Worm (Caenorhabditis elegans) whole organism, L2 larva: ENCODE measurements around the gene czw-1.

Experiments used
- C34F6.9 ChIP-seq: fragments of 150-350 bp; optimal IDR thresholded peaks from 2 replicates; lab custom pipeline; 2014; ENCODE audit warnings: missing biosample characterization, missing genetic modification characterization
- R02D3.7 ChIP-seq: fragments of 150-350 bp; optimal IDR thresholded peaks from 2 replicates; lab custom pipeline; 2014; ENCODE audit warnings: missing biosample characterization, missing genetic modification characterization
- Y55F3AM.14 ChIP-seq: fragments of 200-800 bp; sonication (Bioruptor generic); optimal IDR thresholded peaks from 2 replicates; lab custom pipeline; 2018; ENCODE audit warnings: mild to moderate bottlenecking, missing genetic modification characterization, missing compliant biosample characterization
- ZK546.5 ChIP-seq: sonication (generic microtip); optimal IDR thresholded peaks from 2 replicates; lab custom pipeline; 2017; ENCODE audit warnings: missing biosample characterization, missing genetic modification characterization
- alr-1 ChIP-seq: fragments of 150-350 bp; optimal IDR thresholded peaks from 2 replicates; lab custom pipeline; 2014; ENCODE audit warnings: missing biosample characterization, missing genetic modification characterization
- aly-2 ChIP-seq: fragments of 150-350 bp; optimal IDR thresholded peaks from 2 replicates; lab custom pipeline; 2014; ENCODE audit warnings: missing biosample characterization, missing genetic modification characterization
- ama-1 ChIP-seq: fragments of 150-350 bp; optimal IDR thresholded peaks from 2 replicates; lab custom pipeline; 2018; ENCODE audit warnings: inconsistent platforms
- ceh-82 ChIP-seq: fragments of 150-350 bp; optimal IDR thresholded peaks from 2 replicates; lab custom pipeline; 2014; ENCODE audit warnings: missing biosample characterization, missing genetic modification characterization
- crh-2 ChIP-seq: sonication (generic microtip); optimal IDR thresholded peaks from 2 replicates; lab custom pipeline; 2017; ENCODE audit warnings: missing biosample characterization, missing genetic modification characterization
- dmd-4 ChIP-seq: sonication (generic microtip); optimal IDR thresholded peaks from 2 replicates; lab custom pipeline; 2017; ENCODE audit warnings: missing biosample characterization, missing genetic modification characterization
- egl-27 ChIP-seq: sonication (generic microtip); optimal IDR thresholded peaks from 3 replicates; lab custom pipeline; 2017; ENCODE audit warnings: missing biosample characterization, missing genetic modification reagents, missing genetic modification characterization
- elt-1 ChIP-seq: fragments of 150-350 bp; optimal IDR thresholded peaks from 2 replicates; lab custom pipeline; 2014; ENCODE audit warnings: missing biosample characterization, missing genetic modification characterization
- elt-3 ChIP-seq: sonication (generic microtip); optimal IDR thresholded peaks from 2 replicates; lab custom pipeline; 2017; ENCODE audit warnings: missing biosample characterization, missing genetic modification characterization
- lin-11 ChIP-seq: fragments of 150-350 bp; sonication (generic microtip); optimal IDR thresholded peaks from 2 replicates; lab custom pipeline; 2014; ENCODE audit warnings: missing biosample characterization, missing genetic modification characterization, inconsistent platforms, mixed read lengths
- lin-39 ChIP-seq: fragments of 150-350 bp; optimal IDR thresholded peaks from 2 replicates; lab custom pipeline; 2014; ENCODE audit warnings: missing biosample characterization, missing genetic modification reagents, missing genetic modification characterization
- mab-5 ChIP-seq: fragments of 150-350 bp; optimal IDR thresholded peaks from 2 replicates; lab custom pipeline; 2014; ENCODE audit warnings: missing biosample characterization, missing genetic modification characterization
- mbf-1 ChIP-seq: sonication (generic microtip); optimal IDR thresholded peaks from 2 replicates; lab custom pipeline; 2017; ENCODE audit warnings: missing biosample characterization, missing genetic modification characterization
- mdl-1 ChIP-seq, 2 experiments: fragments of 150-350 bp in 1 of 2; sonication (generic microtip) in 1 of 2; optimal IDR thresholded peaks; 2 replicates each; lab custom pipeline; 2017; ENCODE audit warnings: missing biosample characterization in 2 of 2, missing genetic modification characterization in 2 of 2
- nhr-10 ChIP-seq: sonication (generic microtip); optimal IDR thresholded peaks from 2 replicates; lab custom pipeline; 2017; ENCODE audit warnings: missing biosample characterization, missing genetic modification characterization
- nhr-12 ChIP-seq: fragments of 150-350 bp; optimal IDR thresholded peaks from 2 replicates; lab custom pipeline; 2014; ENCODE audit warnings: missing biosample characterization, missing genetic modification characterization
- nhr-129 ChIP-seq: fragments of 150-350 bp; optimal IDR thresholded peaks from 2 replicates; lab custom pipeline; 2014; ENCODE audit warnings: missing biosample characterization, missing genetic modification characterization
- nhr-23 ChIP-seq: fragments of 150-350 bp; optimal IDR thresholded peaks from 2 replicates; lab custom pipeline; 2014; ENCODE audit warnings: missing biosample characterization, missing genetic modification reagents, missing genetic modification characterization
- nhr-237 ChIP-seq: fragments of 150-350 bp; optimal IDR thresholded peaks from 2 replicates; lab custom pipeline; 2014; ENCODE audit warnings: missing biosample characterization, missing genetic modification characterization
- nhr-25 ChIP-seq: fragments of 150-350 bp; sonication (generic microtip); optimal IDR thresholded peaks from 3 replicates; lab custom pipeline; 2014; ENCODE audit warnings: missing biosample characterization, missing genetic modification characterization
- nhr-6 ChIP-seq: fragments of 150-350 bp; optimal IDR thresholded peaks from 2 replicates; lab custom pipeline; 2014; ENCODE audit warnings: missing biosample characterization, missing genetic modification characterization
- nhr-77 ChIP-seq: fragments of 150-350 bp; optimal IDR thresholded peaks from 2 replicates; lab custom pipeline; 2014; ENCODE audit warnings: missing biosample characterization, missing genetic modification characterization
- peb-1 ChIP-seq: fragments of 150-350 bp; optimal IDR thresholded peaks from 2 replicates; lab custom pipeline; 2014; ENCODE audit warnings: missing biosample characterization, missing genetic modification characterization
- sem-4 ChIP-seq: fragments of 150-350 bp; optimal IDR thresholded peaks from 2 replicates; lab custom pipeline; 2014; ENCODE audit warnings: missing biosample characterization, missing genetic modification reagents, missing genetic modification characterization
- skn-1 ChIP-seq: sonication (generic microtip); optimal IDR thresholded peaks from 2 replicates; lab custom pipeline; 2017; ENCODE audit warnings: missing biosample characterization, missing genetic modification characterization
- sma-3 ChIP-seq: sonication (generic microtip); optimal IDR thresholded peaks from 2 replicates; lab custom pipeline; 2016; ENCODE audit warnings: missing genetic modification reagents, missing genetic modification characterization, missing compliant biosample characterization
- sma-9 ChIP-seq, 2 experiments: fragments of 150-350 bp in 1 of 2; sonication (generic microtip) in 1 of 2; optimal IDR thresholded peaks; 2 replicates each; lab custom pipeline; 2014 to 2016; ENCODE audit warnings: missing genetic modification characterization in 2 of 2, mild to moderate bottlenecking in 1 of 2, missing biosample characterization in 1 of 2, missing compliant biosample characterization in 1 of 2, missing genetic modification reagents in 1 of 2, moderate library complexity in 1 of 2
- snpc-4 ChIP-seq: fragments of 150-350 bp; optimal IDR thresholded peaks from 2 replicates; lab custom pipeline; 2014; ENCODE audit warnings: missing biosample characterization, missing genetic modification characterization
- unc-39 ChIP-seq: fragments of 150-350 bp; optimal IDR thresholded peaks from 2 replicates; lab custom pipeline; 2014; ENCODE audit warnings: missing biosample characterization, missing genetic modification characterization
- unc-55 ChIP-seq: fragments of 150-350 bp; sonication (generic microtip); optimal IDR thresholded peaks from 3 replicates; lab custom pipeline; 2014; ENCODE audit warnings: missing biosample characterization, missing genetic modification reagents, missing genetic modification characterization
- unc-62 ChIP-seq: fragments of 150-350 bp; optimal IDR thresholded peaks from 2 replicates; lab custom pipeline; 2014; ENCODE audit warnings: missing biosample characterization, missing genetic modification reagents, missing genetic modification characterization
- ztf-1 ChIP-seq: fragments of 200-800 bp; sonication (Bioruptor generic); conservative IDR thresholded peaks from 2 replicates; pipeline ENCODE4 v1.3.6; 2022; ENCODE audit warnings: missing genetic modification characterization, missing compliant biosample characterization
- ztf-11 ChIP-seq: sonication (generic microtip); optimal IDR thresholded peaks from 2 replicates; lab custom pipeline; 2017; ENCODE audit warnings: missing biosample characterization, missing genetic modification characterization
- ztf-4 ChIP-seq: fragments of 150-350 bp; optimal IDR thresholded peaks from 2 replicates; lab custom pipeline; 2014; ENCODE audit warnings: missing biosample characterization, missing genetic modification characterization

The czw-1 gene

ce11 chrIV:7946457-7946856, at the start of gene czw-1:
TSS of gene czw-1 (minus strand) at chrIV:7946825.
- TF ChIP-seq ceh-82 (no peak), ztf-4 (tag; lab: Kevin White, UChicago) (no peak), nhr-6 (tag; lab: Kevin White, UChicago) (no peak), snpc-4 (tag; lab: Kevin White, UChicago) (no peak), sem-4 (tag; lab: Kevin White, UChicago) (no peak), mab-5 (tag; lab: Kevin White, UChicago) (no peak), nhr-129 (tag; lab: Kevin White, UChicago) (no peak), nhr-10 (tag; lab: Kevin White, UChicago) (no peak), nhr-25 (tag; lab: Kevin White, UChicago) (no peak), lin-39 (tag; lab: Kevin White, UChicago) (no peak), sma-9 (GFP tag; optimal IDR thresholded peaks at IDR 0.05; lab: Kevin White, UChicago) (no peak), sma-9 (tag; optimal IDR thresholded peaks at IDR 0.05; lab: Kevin White, UChicago) (no peak), R02D3.7 (tag; lab: Kevin White, UChicago) (no peak), nhr-12 (tag; lab: Kevin White, UChicago) (no peak), unc-39 (tag; lab: Kevin White, UChicago) (no peak), mdl-1 (tag; optimal IDR thresholded peaks at IDR 0.05; lab: Kevin White, UChicago) (no peak), unc-62 (GFP tag; lab: Kevin White, UChicago) (no peak), nhr-23 (tag; lab: Kevin White, UChicago) (no peak), ZK546.5 (tag; lab: Kevin White, UChicago) (no peak), mbf-1 (tag; lab: Kevin White, UChicago) (no peak), egl-27 (tag; lab: Kevin White, UChicago) (no peak)

DNA sequence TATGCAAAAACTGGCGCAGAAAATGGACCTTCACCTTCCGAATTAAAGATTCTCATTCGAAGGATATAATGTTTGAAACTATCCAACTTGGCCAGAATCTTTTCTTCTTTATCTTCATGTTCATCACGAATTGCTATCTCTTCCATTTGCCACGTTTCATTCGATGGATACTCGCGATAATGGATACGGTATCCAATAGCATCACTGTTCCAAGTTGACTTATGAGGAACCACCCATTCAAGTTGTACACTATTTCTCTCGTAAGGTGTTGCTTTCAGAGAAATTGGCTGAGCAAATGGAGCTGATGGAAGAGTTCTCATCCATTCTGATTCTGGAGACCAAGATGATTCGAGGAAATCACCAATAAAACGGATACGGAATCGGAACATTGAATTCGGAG, 48.1 kb upstream of the czw-1 start:
- TF ChIP-seq elt-3 (tag; lab: Kevin White, UChicago) (no peak), mab-5 (tag; lab: Kevin White, UChicago) (no peak), nhr-25 (tag; lab: Kevin White, UChicago) (no peak), elt-1 (no peak), nhr-237 (no peak), sem-4 (tag; lab: Kevin White, UChicago) (no peak), unc-62 (GFP tag; lab: Kevin White, UChicago) (no peak), lin-39 (tag; lab: Kevin White, UChicago) (no peak), peb-1 (tag; lab: Kevin White, UChicago) (no peak), nhr-23 (tag; lab: Kevin White, UChicago) (no peak), dmd-4 (tag; lab: Kevin White, UChicago) (no peak), ama-1 (no peak), lin-11 (tag; lab: Kevin White, UChicago) (no peak), egl-27 (tag; lab: Kevin White, UChicago) (no peak), nhr-10 (tag; lab: Kevin White, UChicago) (no peak), crh-2 (tag; lab: Kevin White, UChicago) (no peak), R02D3.7 (tag; lab: Kevin White, UChicago) (no peak)

DNA sequence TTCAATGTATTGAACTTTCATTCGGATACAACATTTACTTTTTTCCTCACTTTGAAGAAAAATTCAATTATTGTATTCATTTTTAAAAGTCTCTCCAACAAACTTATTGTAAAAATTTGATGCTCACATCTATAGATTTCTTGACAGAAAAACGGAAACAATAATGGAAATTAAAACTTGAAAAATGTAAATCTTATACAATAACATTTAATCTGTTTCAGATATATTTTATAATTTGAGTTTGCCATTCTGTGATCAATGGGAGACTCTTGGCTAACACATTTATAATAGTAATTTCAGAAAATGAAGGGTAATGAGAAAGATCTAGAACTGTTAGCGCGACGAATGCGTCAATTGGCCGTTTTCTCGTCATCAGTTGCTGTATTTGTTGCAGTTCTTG, 41.8 kb upstream of the czw-1 start, which contains the start of gene col-115:
Gene col-115 (plus strand): TSS at position 301 of the 400 bp plus-strand sequence.
- TF ChIP-seq sma-3 (GFP tag; lab: Kevin White, UChicago) (no peak), aly-2 (tag; lab: Kevin White, UChicago) (no peak), ztf-11 (tag; lab: Kevin White, UChicago) (no peak), nhr-23 (tag; lab: Kevin White, UChicago) (no peak), nhr-25 (tag; lab: Kevin White, UChicago) (no peak), R02D3.7 (tag; lab: Kevin White, UChicago) (no peak), alr-1 (tag; lab: Kevin White, UChicago) (no peak), C34F6.9 (tag; lab: Kevin White, UChicago) (no peak), unc-55 (GFP tag; lab: Kevin White, UChicago) (no peak)

DNA sequence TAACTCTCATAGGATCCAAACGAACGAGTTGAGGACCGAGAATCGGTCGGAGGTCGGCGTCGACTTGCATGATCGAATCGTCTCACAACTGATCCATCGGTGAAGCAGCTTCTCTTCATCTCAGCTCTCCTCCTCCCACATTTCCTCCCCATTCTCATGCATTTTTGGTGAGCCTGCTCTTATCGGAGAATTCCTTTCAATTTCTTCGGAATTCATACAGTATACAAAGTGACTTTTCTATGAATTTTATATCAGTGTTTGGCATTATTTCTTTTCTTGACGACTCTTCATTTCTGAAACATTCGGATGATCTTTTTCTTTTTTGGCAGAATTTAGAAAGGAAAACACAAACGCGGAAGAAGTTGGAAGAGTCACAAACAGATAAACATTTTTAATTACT, 40.5 kb upstream of the czw-1 start, which contains the start of gene mec-17:
Gene mec-17 (minus strand): TSS at position 101 of the 400 bp plus-strand sequence.
- TF ChIP-seq unc-39 (tag; lab: Kevin White, UChicago): no peak
- TF ChIP-seq skn-1 (tag; lab: Kevin White, UChicago): no peak
- TF ChIP-seq nhr-77 (tag; lab: Kevin White, UChicago): no peak
- TF ChIP-seq unc-55 (GFP tag; lab: Kevin White, UChicago): peak; percentile 45
- TF ChIP-seq nhr-12 (tag; lab: Kevin White, UChicago): no peak
- no peak for TF ChIP-seq unc-62 (GFP tag; lab: Kevin White, UChicago)
- no peak for TF ChIP-seq Y55F3AM.14 (GFP tag; lab: Kevin White, UChicago)
- no peak for TF ChIP-seq R02D3.7 (tag; lab: Kevin White, UChicago)
- TF ChIP-seq ztf-1 (GFP tag; lab: Robert Waterston, UW): no peak
